Fruit fly (Drosophila melanogaster): ENCODE results near the gene CG33303.
A peak's percentile ranks its signal among the peaks of the same experiment; 100 is the strongest.

CG33303 gene

dm6 chr2L:10387869-10388726, 12.5 kb upstream of the CG33303 start, which contains the start of gene da (continued):
- TF ChIP-seq Bdp1 (GFP tag; optimal IDR thresholded peaks at IDR 0.05): no peak
- TF ChIP-seq CG12391 (tag; optimal IDR thresholded peaks at IDR 0.05): peak; percentile 83
- no peak for TF ChIP-seq GATAe (GFP tag; conservative IDR thresholded peaks at IDR 0.05)
- TF ChIP-seq CG10321 (GFP tag; IDR thresholded peaks at IDR 0.05): no peak
- peak; percentile 58; the same call in 1 of the 3 replicates for TF ChIP-seq CG17361 (GFP tag; IDR thresholded peaks at IDR 0.05)
- TF ChIP-seq Mad (GFP tag; optimal IDR thresholded peaks at IDR 0.05): peak; percentile 39
- no peak for TF ChIP-seq CG1832 (GFP tag; optimal IDR thresholded peaks at IDR 0.05)
- no peak; the same call in 2 of the 3 replicates for TF ChIP-seq CG11456 (GFP tag; IDR thresholded peaks at IDR 0.05)
- TF ChIP-seq lilli (GFP tag; optimal IDR thresholded peaks at IDR 0.05): peak; percentile 70
- TF ChIP-seq CG8359 (GFP tag; optimal IDR thresholded peaks at IDR 0.05; ENCODE audit: borderline replicate concordance): no peak
- no peak for TF ChIP-seq CG4404 (GFP tag; IDR thresholded peaks at IDR 0.05)
- peak; percentile 69 for TF ChIP-seq caup (GFP tag; optimal IDR thresholded peaks at IDR 0.05; ENCODE audit: severe bottlenecking)
- no peak for TF ChIP-seq run (tag; optimal IDR thresholded peaks at IDR 0.05)
- TF ChIP-seq hbn (GFP tag; IDR thresholded peaks at IDR 0.05; ENCODE audit: partially characterized antibody): peak; percentile 41
- peak; percentile 59 for TF ChIP-seq Scr (GFP tag; IDR thresholded peaks at IDR 0.05; ENCODE audit: partially characterized antibody)
- TF ChIP-seq Dip2 (GFP tag; IDR thresholded peaks at IDR 0.05): no peak
- peak; percentile 58; the same call in 1 of the 2 replicates for TF ChIP-seq NFAT (GFP tag; IDR thresholded peaks at IDR 0.05)
- TF ChIP-seq CG15479 (GFP tag; optimal IDR thresholded peaks at IDR 0.05): peak; percentile 81
- TF ChIP-seq Rx (GFP tag; IDR thresholded peaks at IDR 0.05): no peak; the same call in 1 of the 2 replicates
- TF ChIP-seq Atf3 (GFP tag; optimal IDR thresholded peaks at IDR 0.05): peak; percentile 72
- peak; percentile 64 for TF ChIP-seq CG13287 (GFP tag; IDR thresholded peaks at IDR 0.05; ENCODE audit: partially characterized antibody)
- TF ChIP-seq CG9727 (GFP tag; optimal IDR thresholded peaks at IDR 0.05): peak; percentile 40
- peak; percentile 59 for TF ChIP-seq trem (tag; optimal IDR thresholded peaks at IDR 0.05)
- TF ChIP-seq CG17359 (tag; optimal IDR thresholded peaks at IDR 0.05): peak; percentile 68
- TF ChIP-seq bbx (GFP tag; IDR thresholded peaks at IDR 0.05; ENCODE audit: partially characterized antibody): peak; percentile 60
- TF ChIP-seq CG6813 (GFP tag; optimal IDR thresholded peaks at IDR 0.05): peak; percentile 52
- no peak for TF ChIP-seq abd-A (tag; optimal IDR thresholded peaks at IDR 0.05)
- peak; percentile 62 for TF ChIP-seq tin (GFP tag; optimal IDR thresholded peaks at IDR 0.05)
- peak; percentile 71 for TF ChIP-seq CG8924 (tag; optimal IDR thresholded peaks at IDR 0.05)
- peak; percentile 52 for TF ChIP-seq unpg (GFP tag; optimal IDR thresholded peaks at IDR 0.05)
- peak; percentile 76 for TF ChIP-seq dm (GFP tag; optimal IDR thresholded peaks at IDR 0.05)
- TF ChIP-seq az2 (GFP tag; optimal IDR thresholded peaks at IDR 0.05): peak; percentile 68
- TF ChIP-seq jing (GFP tag; optimal IDR thresholded peaks at IDR 0.05): no peak
- TF ChIP-seq chif (GFP tag; optimal IDR thresholded peaks at IDR 0.05): peak; percentile 44 to 55
- TF ChIP-seq MESR4 (GFP tag; optimal IDR thresholded peaks at IDR 0.05): peak; percentile 91
- TF ChIP-seq Doc3 (GFP tag; IDR thresholded peaks at IDR 0.05; ENCODE audit: partially characterized antibody): no peak
- TF ChIP-seq btn (GFP tag; optimal IDR thresholded peaks at IDR 0.05): no peak
- no peak for TF ChIP-seq sr (GFP tag; IDR thresholded peaks at IDR 0.05)
- peak; percentile 63 for TF ChIP-seq dmrt99B (tag; optimal IDR thresholded peaks at IDR 0.05)
- TF ChIP-seq Six4 (GFP tag; optimal IDR thresholded peaks at IDR 0.05): peak; percentile 15
- TF ChIP-seq dpn (GFP tag; optimal IDR thresholded peaks at IDR 0.05): peak; percentile 63 to 69
- peak; percentile 54; the same call in 1 of the 2 replicates for TF ChIP-seq CG11247 (GFP tag; IDR thresholded peaks at IDR 0.05)
- TF ChIP-seq gfzf (GFP tag; optimal IDR thresholded peaks at IDR 0.05): peak; percentile 21
- TF ChIP-seq jumu (GFP tag; optimal IDR thresholded peaks at IDR 0.05): peak; percentile 64
- TF ChIP-seq Hr78 (GFP tag; optimal IDR thresholded peaks at IDR 0.05): peak in 1 of 2 experiments; percentile 8
- TF ChIP-seq fd3F (GFP tag; optimal IDR thresholded peaks at IDR 0.05): peak; percentile 35

Data from whole organism, embryonic.